Worm (Caenorhabditis elegans): ENCODE results near the gene ZC404.2.

DNA sequence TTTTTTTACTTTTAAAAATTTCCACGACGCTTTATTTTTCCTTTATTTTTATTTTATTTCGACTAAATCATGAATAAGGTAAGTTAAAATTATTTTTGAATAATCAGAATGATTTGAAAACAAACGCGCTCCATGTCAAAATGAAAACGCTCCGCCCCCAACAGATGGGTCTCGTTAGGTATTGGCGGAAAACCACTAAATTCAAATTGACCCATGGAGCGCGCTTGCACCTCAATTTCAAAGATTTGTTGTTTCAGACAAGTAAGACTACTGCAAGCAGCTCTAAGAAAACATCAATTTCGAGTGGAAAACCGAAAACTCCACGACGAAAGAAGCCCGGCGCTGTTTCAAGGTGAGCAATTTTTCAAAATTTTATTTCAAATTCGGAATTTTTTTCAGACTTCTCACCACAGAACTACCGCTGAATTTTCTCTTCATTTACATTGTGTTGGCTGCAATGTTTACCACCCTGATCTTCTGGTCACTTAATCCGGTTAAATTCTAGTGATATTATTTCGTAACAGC, at the start of gene ZC404.2:
- no peak for TF ChIP-seq lir-3 (tag; optimal IDR thresholded peaks at IDR 0.05; ENCODE audit: poor library complexity)
- TF ChIP-seq elt-3 (tag; optimal IDR thresholded peaks at IDR 0.05) = no peak
- TF ChIP-seq aly-2 (tag; optimal IDR thresholded peaks at IDR 0.05) = no peak
- no peak for TF ChIP-seq egl-27 (tag; optimal IDR thresholded peaks at IDR 0.05)
- TF ChIP-seq zag-1 (tag; optimal IDR thresholded peaks at IDR 0.05) = no peak
- no peak for TF ChIP-seq ces-1 (GFP tag; optimal IDR thresholded peaks at IDR 0.05)
- no peak for TF ChIP-seq nhr-76 (tag; optimal IDR thresholded peaks at IDR 0.05)
